Worm (Caenorhabditis elegans) whole organism, L3 larva: ENCODE data around the gene acox-1.5.

Experiments
- ama-1 ChIP-seq: fragments of 150-350 bp; optimal IDR thresholded peaks from 2 replicates; lab custom pipeline; 2018
- elt-1 ChIP-seq: fragments of 150-350 bp; optimal IDR thresholded peaks from 2 replicates; lab custom pipeline; 2014; ENCODE audit warnings: missing biosample characterization, missing genetic modification characterization
- mdl-1 ChIP-seq: fragments of 150-350 bp; optimal IDR thresholded peaks from 2 replicates; lab custom pipeline; 2014; ENCODE audit warnings: missing biosample characterization, missing genetic modification characterization
- mml-1 ChIP-seq: fragments of 150-350 bp; sonication (generic microtip); optimal IDR thresholded peaks from 3 replicates; lab custom pipeline; 2014; ENCODE audit warnings: missing biosample characterization, missing genetic modification characterization
- nhr-237 ChIP-seq: fragments of 150-350 bp; optimal IDR thresholded peaks from 2 replicates; lab custom pipeline; 2014; ENCODE audit warnings: missing biosample characterization, missing genetic modification characterization
- nhr-67 ChIP-seq: fragments of 150-350 bp; optimal IDR thresholded peaks from 2 replicates; lab custom pipeline; 2014; ENCODE audit warnings: missing biosample characterization, missing genetic modification characterization
- nhr-76 ChIP-seq: fragments of 150-350 bp; sonication (generic microtip); optimal IDR thresholded peaks from 5 replicates; lab custom pipeline; 2014; ENCODE audit warnings: missing biosample characterization, missing genetic modification characterization
- nhr-77 ChIP-seq: fragments of 150-350 bp; optimal IDR thresholded peaks from 2 replicates; lab custom pipeline; 2014; ENCODE audit warnings: missing biosample characterization, missing genetic modification characterization
- pha-4 ChIP-seq: fragments of 150-350 bp; optimal IDR thresholded peaks from 2 replicates; lab custom pipeline; 2014; ENCODE audit warnings: missing biosample characterization, missing genetic modification reagents, missing genetic modification characterization
- sea-2 ChIP-seq: fragments of 150-350 bp; sonication (generic microtip); optimal IDR thresholded peaks from 4 replicates; lab custom pipeline; 2014; ENCODE audit warnings: missing biosample characterization, missing genetic modification reagents, missing genetic modification characterization
- tbx-2 ChIP-seq: sonication (generic microtip); optimal IDR thresholded peaks from 2 replicates; lab custom pipeline; 2016; ENCODE audit warnings: mild to moderate bottlenecking, missing genetic modification characterization, missing compliant biosample characterization
- unc-62 ChIP-seq: fragments of 150-350 bp; sonication (generic microtip); optimal IDR thresholded peaks from 4 replicates; lab custom pipeline; 2014; ENCODE audit warnings: missing biosample characterization, missing genetic modification reagents, missing genetic modification characterization
- zag-1 ChIP-seq: fragments of 150-350 bp; optimal IDR thresholded peaks from 2 replicates; lab custom pipeline; 2014; ENCODE audit warnings: missing biosample characterization, missing genetic modification characterization

- TF ChIP-seq nhr-76 = no peak
- no peak for TF ChIP-seq ama-1 (lab: Kevin White, UChicago)
- TF ChIP-seq unc-62 (GFP tag; lab: Kevin White, UChicago) = no peak
- TF ChIP-seq mdl-1 (tag; lab: Kevin White, UChicago) = no peak
- TF ChIP-seq nhr-77 (tag; lab: Kevin White, UChicago) = no peak
- TF ChIP-seq nhr-237 (tag; lab: Kevin White, UChicago) = no peak
- no peak for TF ChIP-seq nhr-67
- no peak for TF ChIP-seq sea-2
- TF ChIP-seq elt-1 (tag; lab: Kevin White, UChicago) = no peak
- TF ChIP-seq tbx-2 (tag; lab: Kevin White, UChicago) = no peak
- TF ChIP-seq mml-1 (tag; lab: Kevin White, UChicago) = no peak
- peak; percentile 19 for TF ChIP-seq pha-4
- TF ChIP-seq zag-1 (tag; lab: Kevin White, UChicago) = no peak
Observed at ce11 chrIII:9580039-9580891, 11.7 kb downstream of the acox-1.5 start, which contains the start of gene ced-7.
